Worm (Caenorhabditis elegans): ENCODE results near the gene K02E10.5.
A peak's percentile ranks its signal among the peaks of the same experiment; 100 is the strongest.

Gene K02E10.5

DNA sequence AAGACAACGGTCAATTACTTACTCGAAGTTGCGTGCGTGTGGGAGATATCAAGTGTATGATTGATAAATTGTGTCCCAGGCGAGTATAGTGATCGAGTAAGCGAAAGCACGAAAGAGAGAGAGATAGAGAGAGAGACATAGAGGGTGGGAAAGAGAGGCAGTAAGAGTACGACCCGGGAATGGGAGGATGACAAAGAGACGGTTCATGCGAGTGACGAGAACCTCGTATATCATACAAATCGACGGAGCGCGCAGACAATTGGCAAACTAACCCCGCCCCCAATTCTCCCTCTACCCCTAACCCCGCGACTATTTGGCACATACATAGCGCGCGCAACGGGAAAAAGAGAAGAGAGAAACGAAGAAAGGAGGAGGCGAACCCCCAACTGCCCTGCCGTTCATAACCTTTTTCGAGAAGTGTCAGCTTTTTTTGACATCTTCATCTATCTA is 17.2 kb upstream of the K02E10.5 start, which contains the start of gene rabr-1 (continued):
- TF ChIP-seq cey-2 (tag; optimal IDR thresholded peaks at IDR 0.05; ENCODE audit: borderline replicate concordance, insufficient read depth), result no peak
- TF ChIP-seq unc-39 (tag; optimal IDR thresholded peaks at IDR 0.05), result no peak
- TF ChIP-seq mes-2 (tag; optimal IDR thresholded peaks at IDR 0.05; ENCODE audit: poor library complexity, severe bottlenecking), result no peak
- TF ChIP-seq php-3 (GFP tag; IDR thresholded peaks at IDR 0.05), result no peak
- TF ChIP-seq zip-2 (tag; optimal IDR thresholded peaks at IDR 0.05), result no peak
- TF ChIP-seq sdz-12 (GFP tag; optimal IDR thresholded peaks at IDR 0.05), result no peak
- TF ChIP-seq set-16 (GFP tag; IDR thresholded peaks at IDR 0.05), result no peak; the same call in 1 of the 2 replicates
- TF ChIP-seq mep-1 (tag; optimal IDR thresholded peaks at IDR 0.05), result peak; percentile 66
- TF ChIP-seq zfp-3 (GFP tag; conservative IDR thresholded peaks at IDR 0.05), result no peak
- no peak for TF ChIP-seq ceh-62 (tag; optimal IDR thresholded peaks at IDR 0.05)
- no peak for TF ChIP-seq Y105C5A.15 (GFP tag; IDR thresholded peaks at IDR 0.05)
- TF ChIP-seq arid-1 (GFP tag; conservative IDR thresholded peaks at IDR 0.05), result no peak
- TF ChIP-seq saeg-2 (GFP tag; IDR thresholded peaks at IDR 0.05), result no peak
- TF ChIP-seq T20F7.1 (GFP tag; optimal IDR thresholded peaks at IDR 0.05), result no peak
- peak; percentile 59 for TF ChIP-seq mxl-3 (GFP tag; optimal IDR thresholded peaks at IDR 0.05)
- TF ChIP-seq mdt-29 (GFP tag; IDR thresholded peaks at IDR 0.05), result no peak
- no peak for TF ChIP-seq jun-1 (tag; optimal IDR thresholded peaks at IDR 0.05)
- no peak for TF ChIP-seq daf-16 (GFP tag; optimal IDR thresholded peaks at IDR 0.05)
- peak; percentile 8 for TF ChIP-seq daf-16 (tag; optimal IDR thresholded peaks at IDR 0.05)
- no peak for TF ChIP-seq dmd-9 (GFP tag; IDR thresholded peaks at IDR 0.05)
- TF ChIP-seq daf-8 (GFP tag; IDR thresholded peaks at IDR 0.05), result no peak
- no peak for TF ChIP-seq ceh-82 (tag; optimal IDR thresholded peaks at IDR 0.05)
- no peak for TF ChIP-seq F49E8.2 (tag; optimal IDR thresholded peaks at IDR 0.05; ENCODE audit: borderline replicate concordance)
- TF ChIP-seq egl-27 (tag; optimal IDR thresholded peaks at IDR 0.05), result no peak
- TF ChIP-seq T26A8.4 (GFP tag; IDR thresholded peaks at IDR 0.05), result no peak
- no peak for TF ChIP-seq ZK546.5 (tag; optimal IDR thresholded peaks at IDR 0.05)
- no peak for TF ChIP-seq aly-2 (tag; optimal IDR thresholded peaks at IDR 0.05)
- peak; percentile 33; the same call in 1 of the 2 replicates for TF ChIP-seq pha-4 (GFP tag; IDR thresholded peaks at IDR 0.05)
- no peak for TF ChIP-seq pha-4 (tag; optimal IDR thresholded peaks at IDR 0.05)
- no peak for TF ChIP-seq fos-1 (tag; optimal IDR thresholded peaks at IDR 0.05)
- 0 out of 2 replicates have a peak, but pooled peaks have one; percentile 49 for TF ChIP-seq egl-43 (GFP tag; IDR thresholded peaks at IDR 0.05)
- TF ChIP-seq fkh-10 (GFP tag; optimal IDR thresholded peaks at IDR 0.05), result no peak
- peak; percentile 8 for TF ChIP-seq rbr-2 (tag; optimal IDR thresholded peaks at IDR 0.05)
- peak; percentile 64 for TF ChIP-seq hlh-11 (tag; optimal IDR thresholded peaks at IDR 0.05)
- no peak for TF ChIP-seq ztf-7 (tag; optimal IDR thresholded peaks at IDR 0.05)
- TF ChIP-seq zip-11 (GFP tag; IDR thresholded peaks at IDR 0.05), result no peak
- no peak for TF ChIP-seq lsy-2 (tag; optimal IDR thresholded peaks at IDR 0.05)
- TF ChIP-seq nhr-28 (tag; optimal IDR thresholded peaks at IDR 0.05), result peak; percentile 82
- no peak for TF ChIP-seq spr-3 (GFP tag; optimal IDR thresholded peaks at IDR 0.05)
- TF ChIP-seq zfp-2 (tag; optimal IDR thresholded peaks at IDR 0.05), result no peak
- no peak for TF ChIP-seq Y48G9A.11 (GFP tag; IDR thresholded peaks at IDR 0.05)
- TF ChIP-seq Y75B8A.6 (GFP tag; IDR thresholded peaks at IDR 0.05), result no peak
- no peak for TF ChIP-seq lim-7 (GFP tag; IDR thresholded peaks at IDR 0.05)
- no peak for TF ChIP-seq ces-1 (GFP tag; optimal IDR thresholded peaks at IDR 0.05)
- TF ChIP-seq dpl-1 (GFP tag; optimal IDR thresholded peaks at IDR 0.05), result no peak
- no peak for TF ChIP-seq ceh-28 (tag; optimal IDR thresholded peaks at IDR 0.05)
- TF ChIP-seq ZK337.2 (GFP tag; IDR thresholded peaks at IDR 0.05), result no peak
- TF ChIP-seq duxl-1 (tag; optimal IDR thresholded peaks at IDR 0.05; ENCODE audit: poor library complexity), result peak; percentile 13
- TF ChIP-seq lin-13 (GFP tag; optimal IDR thresholded peaks at IDR 0.05), result no peak
- TF ChIP-seq hlh-30 (tag; optimal IDR thresholded peaks at IDR 0.05; ENCODE audit: insufficient read depth), result peak; percentile 41
- no peak for TF ChIP-seq Y5F2A.4 (GFP tag; optimal IDR thresholded peaks at IDR 0.05)
- TF ChIP-seq lin-39 (tag; optimal IDR thresholded peaks at IDR 0.05), result no peak

Data from whole organism, L4 larva.